Worm (Caenorhabditis elegans) whole organism, mixed stage, embryonic: Measurements from ENCODE around the gene C10B5.1.
A peak's percentile ranks its signal among the peaks of the same experiment; 100 is the strongest.

ENCODE experiments used
- M03D4.4 ChIP-seq: sonication (generic microtip); optimal IDR thresholded peaks from 2 replicates; lab custom pipeline; 2017; ENCODE audit warnings: mild to moderate bottlenecking, missing genetic modification characterization, missing compliant biosample characterization
- bed-3 ChIP-seq: fragments of 200-800 bp; sonication (Bioruptor generic); optimal IDR thresholded peaks from 3 replicates; lab custom pipeline; 2018; ENCODE audit warnings: mild to moderate bottlenecking, missing genetic modification characterization, moderate library complexity, missing compliant biosample characterization
- blmp-1 ChIP-seq: fragments of 150-350 bp; optimal IDR thresholded peaks from 2 replicates; lab custom pipeline; 2014; ENCODE audit warnings: missing biosample characterization, missing genetic modification characterization
- ceh-39 ChIP-seq: fragments of 150-350 bp; optimal IDR thresholded peaks from 2 replicates; lab custom pipeline; 2014; ENCODE audit warnings: missing biosample characterization, missing genetic modification characterization
- ceh-43 ChIP-seq: fragments of 200-800 bp; sonication (Bioruptor generic); optimal IDR thresholded peaks from 2 replicates; lab custom pipeline; 2018; ENCODE audit warnings: mild to moderate bottlenecking, missing genetic modification characterization, moderate library complexity, missing compliant biosample characterization
- ceh-83 ChIP-seq: fragments of 200-800 bp; sonication (Bioruptor generic); optimal IDR thresholded peaks from 2 replicates; lab custom pipeline; 2018; ENCODE audit warnings: mild to moderate bottlenecking, missing genetic modification characterization, missing compliant biosample characterization
- ces-1 ChIP-seq: fragments of 150-350 bp; optimal IDR thresholded peaks from 2 replicates; lab custom pipeline; 2014; ENCODE audit warnings: missing biosample characterization, missing genetic modification reagents, missing genetic modification characterization
- cnd-1 ChIP-seq: fragments of 200-800 bp; sonication (Bioruptor generic); optimal IDR thresholded peaks from 2 replicates; lab custom pipeline; 2018; ENCODE audit warnings: mild to moderate bottlenecking, missing genetic modification characterization, missing compliant biosample characterization
- drap-1 ChIP-seq: fragments of 200-800 bp; sonication (Bioruptor generic); optimal IDR thresholded peaks from 3 replicates; lab custom pipeline; 2018; ENCODE audit warnings: mild to moderate bottlenecking, missing genetic modification characterization, missing compliant biosample characterization
- elt-1 ChIP-seq: sonication (generic microtip); optimal IDR thresholded peaks from 2 replicates; lab custom pipeline; 2017; ENCODE audit warnings: missing genetic modification characterization, mild to moderate bottlenecking, missing compliant biosample characterization, antibody characterized with exemption, moderate library complexity, borderline replicate concordance; ENCODE audit not compliant: insufficient read depth
- elt-3 ChIP-seq: fragments of 150-350 bp; optimal IDR thresholded peaks from 2 replicates; lab custom pipeline; 2014; ENCODE audit warnings: missing biosample characterization, missing genetic modification characterization
- flh-1 ChIP-seq: fragments of 200-800 bp; sonication (Bioruptor generic); optimal IDR thresholded peaks from 2 replicates; lab custom pipeline; 2018; ENCODE audit warnings: mild to moderate bottlenecking, missing genetic modification characterization, moderate library complexity, missing compliant biosample characterization
- ham-2 ChIP-seq: fragments of 200-800 bp; sonication (Bioruptor generic); optimal IDR thresholded peaks from 2 replicates; lab custom pipeline; 2018; ENCODE audit warnings: mild to moderate bottlenecking, missing genetic modification characterization, missing compliant biosample characterization
- hlh-1 ChIP-seq: fragments of 150-350 bp; optimal IDR thresholded peaks from 2 replicates; lab custom pipeline; 2014; ENCODE audit warnings: missing biosample characterization, missing genetic modification reagents, missing genetic modification characterization
- lin-13 ChIP-seq: fragments of 150-350 bp; optimal IDR thresholded peaks from 2 replicates; lab custom pipeline; 2014; ENCODE audit warnings: missing biosample characterization, missing genetic modification characterization
- lin-32 ChIP-seq: fragments of 200-800 bp; sonication (Bioruptor generic); optimal IDR thresholded peaks from 2 replicates; lab custom pipeline; 2018; ENCODE audit warnings: mild to moderate bottlenecking, missing genetic modification characterization, missing compliant biosample characterization
- lsy-2 ChIP-seq: fragments of 150-350 bp; optimal IDR thresholded peaks from 2 replicates; lab custom pipeline; 2014; ENCODE audit warnings: missing biosample characterization, missing genetic modification characterization
- mab-5 ChIP-seq: fragments of 150-350 bp; optimal IDR thresholded peaks from 2 replicates; lab custom pipeline; 2014; ENCODE audit warnings: missing biosample characterization, missing genetic modification characterization
- mep-1 ChIP-seq: fragments of 150-350 bp; optimal IDR thresholded peaks from 2 replicates; lab custom pipeline; 2017; ENCODE audit warnings: missing biosample characterization, missing genetic modification reagents, missing genetic modification characterization, inconsistent platforms
- mls-2 ChIP-seq: sonication (generic microtip); optimal IDR thresholded peaks from 2 replicates; lab custom pipeline; 2016; ENCODE audit warnings: mild to moderate bottlenecking, missing genetic modification characterization, moderate library complexity, missing compliant biosample characterization
- nhr-12 ChIP-seq: fragments of 150-350 bp; optimal IDR thresholded peaks from 2 replicates; lab custom pipeline; 2014; ENCODE audit warnings: missing biosample characterization, missing genetic modification characterization
- nhr-2 ChIP-seq: fragments of 150-350 bp; optimal IDR thresholded peaks from 2 replicates; lab custom pipeline; 2014; ENCODE audit warnings: missing biosample characterization, missing genetic modification characterization
- nhr-237 ChIP-seq: fragments of 150-350 bp; optimal IDR thresholded peaks from 2 replicates; lab custom pipeline; 2014; ENCODE audit warnings: missing biosample characterization, missing genetic modification characterization
- nhr-28 ChIP-seq: fragments of 150-350 bp; optimal IDR thresholded peaks from 2 replicates; lab custom pipeline; 2014; ENCODE audit warnings: missing biosample characterization, missing genetic modification characterization
- nhr-76 ChIP-seq: sonication (generic microtip); optimal IDR thresholded peaks from 2 replicates; lab custom pipeline; 2017; ENCODE audit warnings: missing biosample characterization, missing genetic modification characterization
- pha-4 ChIP-seq: fragments of 150-350 bp; optimal IDR thresholded peaks from 2 replicates; lab custom pipeline; 2018; ENCODE audit warnings: missing biosample characterization, missing genetic modification reagents, missing genetic modification characterization
- sem-2 ChIP-seq: fragments of 200-800 bp; sonication (Bioruptor generic); optimal IDR thresholded peaks from 2 replicates; lab custom pipeline; 2018; ENCODE audit warnings: mild to moderate bottlenecking, missing genetic modification characterization, missing compliant biosample characterization
- snpc-4 ChIP-seq: fragments of 150-350 bp; optimal IDR thresholded peaks from 2 replicates; lab custom pipeline; 2014; ENCODE audit warnings: missing biosample characterization, missing genetic modification characterization
- sptf-1 ChIP-seq: sonication (generic microtip); optimal IDR thresholded peaks from 2 replicates; lab custom pipeline; 2017; ENCODE audit warnings: mild to moderate bottlenecking, missing genetic modification characterization, moderate library complexity, missing compliant biosample characterization
- tbx-8 ChIP-seq: fragments of 200-800 bp; sonication (Bioruptor generic); optimal IDR thresholded peaks from 2 replicates; lab custom pipeline; 2018; ENCODE audit warnings: mild to moderate bottlenecking, missing genetic modification characterization, moderate library complexity, missing compliant biosample characterization
- unc-120 ChIP-seq: sonication (generic microtip); optimal IDR thresholded peaks from 2 replicates; lab custom pipeline; 2017; ENCODE audit warnings: missing genetic modification characterization, missing compliant biosample characterization; ENCODE audit not compliant: poor library complexity, severe bottlenecking
- unc-39 ChIP-seq: fragments of 150-350 bp; optimal IDR thresholded peaks from 2 replicates; lab custom pipeline; 2014; ENCODE audit warnings: missing biosample characterization, missing genetic modification characterization
- unc-62 ChIP-seq: fragments of 150-350 bp; optimal IDR thresholded peaks from 2 replicates; lab custom pipeline; 2014; ENCODE audit warnings: missing biosample characterization, missing genetic modification reagents, missing genetic modification characterization
- zip-8 ChIP-seq: fragments of 150-350 bp; optimal IDR thresholded peaks from 2 replicates; lab custom pipeline; 2014; ENCODE audit warnings: missing biosample characterization, missing genetic modification characterization
- ztf-11 ChIP-seq: fragments of 150-350 bp; optimal IDR thresholded peaks from 2 replicates; lab custom pipeline; 2014; ENCODE audit warnings: missing biosample characterization, missing genetic modification characterization

The C10B5.1 gene

DNA sequence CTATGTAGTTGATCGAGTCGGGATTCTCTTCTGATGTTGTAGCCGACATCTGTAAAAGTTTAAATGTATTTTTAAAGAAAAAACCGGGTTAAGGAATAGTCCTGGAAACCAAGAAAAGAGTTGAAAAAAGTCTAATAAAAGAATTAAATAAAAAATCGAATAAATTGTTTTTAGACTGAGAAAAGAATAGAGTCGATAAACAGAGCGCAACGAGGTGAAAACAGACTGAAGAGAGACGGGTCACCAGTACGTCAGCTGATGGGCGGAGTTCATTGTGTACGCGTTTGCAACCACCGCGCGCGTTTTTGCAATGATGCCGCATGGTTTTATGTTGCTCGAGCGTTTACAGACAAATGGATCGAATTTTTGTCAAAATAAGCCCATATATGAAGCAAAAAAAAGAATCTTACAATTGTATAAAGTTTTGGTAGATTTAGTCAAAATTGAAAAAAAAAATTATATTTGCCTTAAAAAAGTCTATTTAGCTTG, 50.3 kb downstream of the C10B5.1 start, which contains the start of gene atg-18:
Gene atg-18 (minus strand): TSS at position 51 of the 489 bp plus-strand sequence.
- TF ChIP-seq lin-32 (GFP tag; lab: Kevin White, UChicago) (peak; percentile 18), ztf-11 (tag; lab: Kevin White, UChicago) (peak; percentile 10), mls-2 (tag; lab: Kevin White, UChicago) (no peak), sem-2 (GFP tag; lab: Kevin White, UChicago) (no peak), nhr-12 (tag; lab: Kevin White, UChicago) (no peak), ceh-39 (tag; lab: Kevin White, UChicago) (peak; percentile 12), M03D4.4 (tag; lab: Kevin White, UChicago) (no peak), blmp-1 (tag; lab: Kevin White, UChicago) (peak; percentile 41), mab-5 (peak; percentile 52), snpc-4 (no peak), pha-4 (tag; lab: Kevin White, UChicago) (peak; percentile 36), unc-39 (tag; lab: Kevin White, UChicago) (no peak), ces-1 (GFP tag; lab: Kevin White, UChicago) (no peak), ham-2 (GFP tag; lab: Kevin White, UChicago) (peak; percentile 18), nhr-28 (tag; lab: Kevin White, UChicago) (no peak), ceh-83 (GFP tag; lab: Kevin White, UChicago) (peak; percentile 75), lsy-2 (tag; lab: Kevin White, UChicago) (peak; percentile 39), hlh-1 (tag; lab: Kevin White, UChicago) (peak; percentile 86), lin-13 (peak; percentile 50), mep-1 (tag; lab: Kevin White, UChicago) (peak; percentile 45), nhr-76 (no peak), drap-1 (GFP tag; lab: Kevin White, UChicago) (peak; percentile 62), nhr-2 (tag; lab: Kevin White, UChicago) (peak; percentile 11), nhr-237 (peak; percentile 11), elt-1 (tag; lab: Kevin White, UChicago) (no peak), unc-62 (peak; percentile 18), ceh-43 (GFP tag; lab: Kevin White, UChicago) (peak; percentile 67), elt-3 (tag; lab: Kevin White, UChicago) (no peak), unc-120 (tag; lab: Kevin White, UChicago) (peak; percentile 33), bed-3 (GFP tag; lab: Kevin White, UChicago) (peak; percentile 22), flh-1 (GFP tag; lab: Kevin White, UChicago) (no peak), sptf-1 (no peak), zip-8 (tag; lab: Kevin White, UChicago) (no peak), tbx-8 (no peak), cnd-1 (tag; lab: Kevin White, UChicago) (peak; percentile 53)

DNA sequence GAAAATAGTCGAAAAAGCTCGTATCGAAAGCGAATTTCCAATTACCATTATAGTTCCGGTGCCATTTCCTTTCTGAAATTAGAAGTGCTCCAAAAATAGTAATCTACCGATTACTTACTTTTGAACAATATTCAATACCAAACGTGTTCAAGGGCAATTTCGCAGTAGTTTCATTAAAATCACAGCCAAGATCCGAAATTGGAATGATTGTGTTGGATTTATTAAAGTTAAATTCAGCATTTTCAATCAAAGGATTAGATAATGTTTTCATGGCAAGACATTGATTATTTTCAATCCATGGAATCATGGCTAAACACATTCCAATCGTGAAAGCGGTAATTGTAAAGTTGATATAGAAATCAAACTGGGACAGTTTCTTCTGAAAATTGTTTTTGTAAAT, 51.7 kb downstream of the C10B5.1 start:
- TF ChIP-seq zip-8 (tag; lab: Kevin White, UChicago) = no peak
- no peak for TF ChIP-seq ceh-43 (GFP tag; lab: Kevin White, UChicago)
- no peak for TF ChIP-seq ces-1 (GFP tag; lab: Kevin White, UChicago)
- no peak for TF ChIP-seq elt-1 (tag; lab: Kevin White, UChicago)
- TF ChIP-seq lin-13 = no peak
- TF ChIP-seq sem-2 (GFP tag; lab: Kevin White, UChicago) = no peak
- no peak for TF ChIP-seq mep-1 (tag; lab: Kevin White, UChicago)
- no peak for TF ChIP-seq ceh-83 (GFP tag; lab: Kevin White, UChicago)
- TF ChIP-seq pha-4 (tag; lab: Kevin White, UChicago) = no peak
- TF ChIP-seq unc-39 (tag; lab: Kevin White, UChicago) = no peak
- TF ChIP-seq mab-5 = no peak
- TF ChIP-seq, all 35 proteins: peak for 0
